Fruit fly (Drosophila melanogaster) whole organism, adult: ENCODE data around the gene CG46511.
"Not testable (repeated sequence)": the region's sequence is repeated elsewhere in the genome, so short reads cannot be mapped to it uniquely, and the experiment has no call there.

Experiments used
- CG12768 ChIP-seq: fragments of 200-800 bp; sonication (Bioruptor generic); optimal IDR thresholded peaks from 2 replicates; lab custom pipeline; 2017; ENCODE audit warnings: missing biosample characterization, missing genetic modification characterization, mild to moderate bottlenecking, moderate library complexity, missing genetic modification reagents
- CG1620 ChIP-seq: fragments of 200-800 bp; sonication (Bioruptor generic); optimal IDR thresholded peaks from 2 replicates; lab custom pipeline; 2016; ENCODE audit warnings: missing biosample characterization, missing genetic modification characterization
- CG33017 ChIP-seq: fragments of 200-800 bp; sonication (Bioruptor generic); optimal IDR thresholded peaks from 2 replicates; lab custom pipeline; 2018; ENCODE audit warnings: missing biosample characterization, mild to moderate bottlenecking, missing genetic modification characterization, moderate library complexity
- CG7045 ChIP-seq: fragments of 200-800 bp; sonication (Bioruptor generic); optimal IDR thresholded peaks from 2 replicates; lab custom pipeline; 2017; ENCODE audit warnings: missing biosample characterization, mild to moderate bottlenecking, missing genetic modification characterization
- CG7101 ChIP-seq: fragments of 200-800 bp; sonication (Bioruptor generic); optimal IDR thresholded peaks from 2 replicates; lab custom pipeline; 2018; ENCODE audit warnings: missing biosample characterization, mild to moderate bottlenecking, missing genetic modification characterization, moderate library complexity
- Clk ChIP-seq: fragments of 200-800 bp; sonication (Bioruptor generic); optimal IDR thresholded peaks from 2 replicates; lab custom pipeline; 2017; ENCODE audit warnings: missing biosample characterization, missing genetic modification characterization
- Crg-1 ChIP-seq: fragments of 200-800 bp; sonication (Bioruptor generic); optimal IDR thresholded peaks from 2 replicates; lab custom pipeline; 2016; ENCODE audit warnings: missing biosample characterization, missing genetic modification characterization
- Hr96 ChIP-seq: fragments of 200-800 bp; sonication (Bioruptor generic); optimal IDR thresholded peaks from 2 replicates; lab custom pipeline; 2016; ENCODE audit warnings: missing biosample characterization, missing genetic modification characterization
- Mnt ChIP-seq: fragments of 200-800 bp; sonication (Bioruptor generic); optimal IDR thresholded peaks from 2 replicates; lab custom pipeline; 2016; ENCODE audit warnings: missing biosample characterization, mild to moderate bottlenecking, missing genetic modification characterization
- cic ChIP-seq: fragments of 200-800 bp; sonication (Bioruptor generic); optimal IDR thresholded peaks from 2 replicates; lab custom pipeline; 2017; ENCODE audit warnings: missing biosample characterization, mild to moderate bottlenecking, missing genetic modification characterization, moderate library complexity
- kay ChIP-seq: fragments of 200-800 bp; sonication (Bioruptor generic); peaks from one replicate; lab custom pipeline; 2016; ENCODE audit warnings: missing biosample characterization, missing genetic modification characterization, borderline replicate concordance
- tj ChIP-seq: fragments of 200-800 bp; sonication (Bioruptor generic); optimal IDR thresholded peaks from 3 replicates; lab custom pipeline; 2017; ENCODE audit warnings: missing biosample characterization, mild to moderate bottlenecking, missing genetic modification characterization, moderate library complexity
- toe ChIP-seq: fragments of 200-800 bp; sonication (Bioruptor generic); optimal IDR thresholded peaks from 2 replicates; lab custom pipeline; 2016; ENCODE audit warnings: missing biosample characterization, missing genetic modification characterization

dm6 chrX:22191973-22192372, 9.7 kb downstream of the CG46511 start, which contains the start of gene CG46513:
- TF ChIP-seq kay (GFP tag; lab: Kevin White, UChicago); tj (GFP tag; lab: Kevin White, UChicago); CG12768 (GFP tag; lab: Kevin White, UChicago); CG1620; toe (GFP tag; lab: Kevin White, UChicago); CG33017 (tag; lab: Kevin White, UChicago); Clk (GFP tag; lab: Kevin White, UChicago); Crg-1 (GFP tag; lab: Kevin White, UChicago); Mnt (GFP tag; lab: Kevin White, UChicago); CG7045; Hr96 (GFP tag; lab: Kevin White, UChicago); CG7101 (tag; lab: Kevin White, UChicago); cic: not testable (repeated sequence)
